Fruit fly (Drosophila melanogaster) whole organism, wandering third instar larva: ENCODE measurements around the gene CG13674.

Source experiments
- Abd-B ChIP-seq: fragments of >200 bp; optimal IDR thresholded peaks from 2 replicates; lab custom pipeline; 2017; ENCODE audit warnings: missing biosample characterization, missing genetic modification characterization
- CG32264 ChIP-seq: fragments of 200-800 bp; sonication (Bioruptor generic); optimal IDR thresholded peaks from 2 replicates; lab custom pipeline; 2016; ENCODE audit warnings: missing biosample characterization, missing genetic modification characterization
- CG9705 ChIP-seq: fragments of 200-800 bp; sonication (Bioruptor generic); optimal IDR thresholded peaks from 2 replicates; lab custom pipeline; 2018; ENCODE audit warnings: missing biosample characterization, mild to moderate bottlenecking, missing genetic modification characterization
- CrebA ChIP-seq: fragments of 200-800 bp; sonication (Bioruptor generic); optimal IDR thresholded peaks from 2 replicates; lab custom pipeline; 2016; ENCODE audit warnings: missing biosample characterization, mild to moderate bottlenecking, missing genetic modification characterization, borderline replicate concordance
- Dfd ChIP-seq: fragments of >200 bp; optimal IDR thresholded peaks from 2 replicates; lab custom pipeline; 2017; ENCODE audit warnings: missing biosample characterization, missing genetic modification characterization
- Dif ChIP-seq: fragments of 200-275, 200-300 bp; sonication (Bioruptor generic); optimal IDR thresholded peaks from 2 replicates; lab custom pipeline; 2018; ENCODE audit warnings: missing biosample characterization, missing genetic modification characterization; ENCODE audit not compliant: partially characterized antibody
- GATAd ChIP-seq: sonication (Bioruptor generic); optimal IDR thresholded peaks from 2 replicates; lab custom pipeline; 2016; ENCODE audit warnings: missing biosample characterization, missing genetic modification characterization
- HLH106 ChIP-seq: fragments of 200-800 bp; optimal IDR thresholded peaks from 3 replicates; lab custom pipeline; 2019; ENCODE audit warnings: missing biosample characterization, mild to moderate bottlenecking, missing genetic modification characterization, moderate library complexity
- Hnf4 ChIP-seq: fragments of 200-800 bp; sonication (Bioruptor generic); optimal IDR thresholded peaks from 2 replicates; lab custom pipeline; 2016; ENCODE audit warnings: missing biosample characterization, mild to moderate bottlenecking, missing genetic modification characterization
- Hr78 ChIP-seq: fragments of >200 bp; optimal IDR thresholded peaks from 2 replicates; lab custom pipeline; 2017; ENCODE audit warnings: missing biosample characterization, missing genetic modification characterization
- Hr83 ChIP-seq: fragments of 200-300 bp; sonication (Bioruptor generic); optimal IDR thresholded peaks from 2 replicates; lab custom pipeline; 2016; ENCODE audit warnings: missing biosample characterization, mild to moderate bottlenecking, missing genetic modification characterization, moderate library complexity; ENCODE audit not compliant: poor library complexity, severe bottlenecking
- Jra ChIP-seq: sonication (Bioruptor generic); optimal IDR thresholded peaks from 2 replicates; lab custom pipeline; 2016; ENCODE audit warnings: missing biosample characterization, missing genetic modification characterization
- Mio ChIP-seq: sonication (Bioruptor generic); optimal IDR thresholded peaks from 2 replicates; lab custom pipeline; 2016; ENCODE audit warnings: missing biosample characterization, missing genetic modification characterization
- Myc ChIP-seq: fragments of >200 bp; optimal IDR thresholded peaks from 2 replicates; lab custom pipeline; 2017
- N ChIP-seq: fragments of >200 bp; optimal IDR thresholded peaks from 2 replicates; lab custom pipeline; 2018; ENCODE audit warnings: missing biosample characterization, missing external identifiers, missing genetic modification characterization
- OdsH ChIP-seq: fragments of 200-800 bp; sonication (Bioruptor generic); optimal IDR thresholded peaks from 2 replicates; lab custom pipeline; 2016; ENCODE audit warnings: missing biosample characterization, mild to moderate bottlenecking, missing genetic modification characterization
- Rel ChIP-seq, 2 experiments: fragments of 200-800 bp; sonication (Bioruptor generic) in 1 of 2; optimal IDR thresholded peaks; 2 replicates in 1 of 2; 3 replicates in 1 of 2; lab custom pipeline; 2016 to 2019; ENCODE audit warnings: mild to moderate bottlenecking in 2 of 2, missing biosample characterization in 2 of 2, missing genetic modification characterization in 2 of 2, moderate library complexity in 1 of 2
- Sp1 ChIP-seq: fragments of 200-800 bp; sonication (Bioruptor generic); optimal IDR thresholded peaks from 3 replicates; lab custom pipeline; 2019; ENCODE audit warnings: missing biosample characterization, mild to moderate bottlenecking, missing genetic modification characterization, moderate library complexity
- Vsx2 ChIP-seq: fragments of 200-300, 225-300 bp; sonication (Bioruptor generic); optimal IDR thresholded peaks from 2 replicates; lab custom pipeline; 2018; ENCODE audit warnings: missing biosample characterization, missing genetic modification characterization; ENCODE audit not compliant: partially characterized antibody
- br ChIP-seq: fragments of 200-800 bp; sonication (Bioruptor generic); optimal IDR thresholded peaks from 2 replicates; lab custom pipeline; 2016; ENCODE audit warnings: missing biosample characterization, missing genetic modification characterization
- brk ChIP-seq: fragments of 200-800 bp; sonication (Bioruptor generic); optimal IDR thresholded peaks from 2 replicates; lab custom pipeline; 2016; ENCODE audit warnings: missing biosample characterization, mild to moderate bottlenecking, missing genetic modification characterization
- dl ChIP-seq, 2 experiments: fragments of 175-275, 200-275 bp in 1 of 2; fragments of 200-275 bp in 1 of 2; sonication (Bioruptor generic); optimal IDR thresholded peaks; lab custom pipeline; 2018; ENCODE audit warnings: mild to moderate bottlenecking in 2 of 2, missing biosample characterization in 2 of 2, missing genetic modification characterization in 2 of 2, moderate library complexity in 2 of 2; ENCODE audit not compliant: partially characterized antibody in 2 of 2, insufficient read depth in 1 of 2
- dmrt93B ChIP-seq: fragments of 200-800 bp; sonication (Bioruptor generic); optimal IDR thresholded peaks from 2 replicates; lab custom pipeline; 2018; ENCODE audit warnings: missing biosample characterization, mild to moderate bottlenecking, missing genetic modification characterization
- dsf ChIP-seq: sonication (Bioruptor generic); optimal IDR thresholded peaks from 2 replicates; lab custom pipeline; 2016; ENCODE audit warnings: missing biosample characterization, missing genetic modification characterization, borderline replicate concordance
- ey ChIP-seq: fragments of 200-800 bp; sonication (Bioruptor generic); optimal IDR thresholded peaks from 2 replicates; lab custom pipeline; 2016; ENCODE audit warnings: missing biosample characterization, missing genetic modification characterization
- foxo ChIP-seq, 2 experiments: fragments of 200-800 bp; sonication (Bioruptor generic); optimal IDR thresholded peaks; 2 replicates in 1 of 2; 3 replicates in 1 of 2; lab custom pipeline; 2016 to 2017; ENCODE audit warnings: missing biosample characterization in 2 of 2, missing genetic modification characterization in 2 of 2
- fru ChIP-seq: fragments of 200-800 bp; sonication (Bioruptor generic); optimal IDR thresholded peaks from 3 replicates; lab custom pipeline; 2016; ENCODE audit warnings: missing biosample characterization, mild to moderate bottlenecking, missing genetic modification characterization
- h ChIP-seq: fragments of 200-800 bp; sonication (Bioruptor generic); optimal IDR thresholded peaks from 3 replicates; lab custom pipeline; 2016; ENCODE audit warnings: missing biosample characterization, mild to moderate bottlenecking, missing genetic modification characterization
- jim ChIP-seq: fragments of 175-275, 200-325 bp; sonication (Bioruptor generic); optimal IDR thresholded peaks from 2 replicates; lab custom pipeline; 2016; ENCODE audit warnings: missing biosample characterization, mild to moderate bottlenecking, missing genetic modification characterization
- lola ChIP-seq: fragments of >200 bp; optimal IDR thresholded peaks from 2 replicates; lab custom pipeline; 2017; ENCODE audit warnings: missing biosample characterization, missing genetic modification characterization
- pan ChIP-seq: fragments of >200 bp; optimal IDR thresholded peaks from 2 replicates; lab custom pipeline; 2017
- psq ChIP-seq: fragments of 200-800 bp; sonication (Bioruptor generic); optimal IDR thresholded peaks from 3 replicates; lab custom pipeline; 2017; ENCODE audit warnings: missing biosample characterization, mild to moderate bottlenecking, missing genetic modification characterization, moderate library complexity
- rgr ChIP-seq: fragments of 200-800 bp; sonication (Bioruptor generic); optimal IDR thresholded peaks from 3 replicates; lab custom pipeline; 2016; ENCODE audit warnings: missing biosample characterization, mild to moderate bottlenecking, missing genetic modification characterization
- sage ChIP-seq: fragments of 200-800 bp; sonication (Bioruptor generic); optimal IDR thresholded peaks from 2 replicates; lab custom pipeline; 2016; ENCODE audit warnings: missing biosample characterization, mild to moderate bottlenecking, missing genetic modification characterization
- sv ChIP-seq: fragments of 200-800 bp; sonication (Bioruptor generic); optimal IDR thresholded peaks from 3 replicates; lab custom pipeline; 2016; ENCODE audit warnings: missing biosample characterization, missing genetic modification characterization
- tai ChIP-seq: sonication (Bioruptor generic); optimal IDR thresholded peaks from 2 replicates; lab custom pipeline; 2016; ENCODE audit warnings: missing biosample characterization, missing genetic modification characterization
- usp ChIP-seq: fragments of >200 bp; optimal IDR thresholded peaks from 2 replicates; lab custom pipeline; 2017; ENCODE audit warnings: missing biosample characterization, missing genetic modification characterization
- woc ChIP-seq: sonication (Bioruptor generic); optimal IDR thresholded peaks from 2 replicates; lab custom pipeline; 2016; ENCODE audit warnings: missing biosample characterization, mild to moderate bottlenecking, missing genetic modification characterization

The CG13674 gene

DNA sequence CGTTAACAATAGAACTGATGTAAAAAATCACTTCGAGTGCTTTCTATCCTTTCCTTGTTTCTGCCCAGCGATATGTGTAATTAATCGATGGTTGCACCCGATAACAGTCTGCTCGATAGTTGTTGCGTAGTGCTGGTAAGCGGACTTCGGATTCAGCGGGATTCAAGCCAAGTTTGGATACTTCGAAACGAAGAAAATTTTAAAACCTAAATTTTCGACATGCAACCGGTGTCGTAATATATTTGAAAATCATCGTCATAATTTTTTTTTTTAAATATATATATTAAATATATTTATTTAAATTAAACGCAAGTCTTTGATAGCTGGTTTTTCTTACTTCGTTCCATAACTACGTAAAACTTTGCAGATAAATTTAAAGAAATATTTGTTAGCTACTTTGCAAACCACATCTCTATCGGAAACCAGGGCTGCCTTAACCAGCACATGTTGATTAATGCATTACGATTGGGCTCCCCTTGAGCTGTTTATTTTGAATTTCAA, 21.0 kb downstream of the CG13674 start, which contains the start of the genes UbcE2M and Dhps:
UbcE2M (minus strand) TSS at position 209 of the 501 bp plus-strand sequence.
Dhps (plus strand) TSS at position 429 of the 501 bp plus-strand sequence.
- TF ChIP-seq GATAd (GFP tag; lab: Kevin White, UChicago), result peak; percentile 0
- peak; percentile 78 for TF ChIP-seq psq (GFP tag; lab: Kevin White, UChicago)
- peak; percentile 72 for TF ChIP-seq rgr
- TF ChIP-seq dmrt93B (GFP tag; lab: Kevin White, UChicago), result peak; percentile 86
- no peak for TF ChIP-seq CG32264 (GFP tag; lab: Kevin White, UChicago)
- TF ChIP-seq ey, result peak; percentile 54
- no peak for TF ChIP-seq jim (GFP tag; lab: Kevin White, UChicago)
- TF ChIP-seq CG9705 (GFP tag; lab: Kevin White, UChicago), result peak; percentile 67
- TF ChIP-seq woc (GFP tag; lab: Kevin White, UChicago), result peak; percentile 46
- peak in 1 of 2 experiments; percentile 77 for TF ChIP-seq foxo (GFP tag; optimal IDR thresholded peaks at IDR 0.05; lab: Kevin White, UChicago)
- no peak for TF ChIP-seq usp (GFP tag; lab: Kevin White, UChicago)
- peak; percentile 42 for TF ChIP-seq br (GFP tag; lab: Kevin White, UChicago)
- TF ChIP-seq Myc (lab: Kevin White, UChicago), result peak; percentile 90
- no peak for TF ChIP-seq Jra
- TF ChIP-seq fru (GFP tag; lab: Kevin White, UChicago), result no peak
- TF ChIP-seq Dfd (GFP tag; lab: Kevin White, UChicago), result no peak
- no peak for TF ChIP-seq Abd-B
- no peak for TF ChIP-seq Dif
- TF ChIP-seq tai (GFP tag; lab: Kevin White, UChicago), result no peak
- no peak for TF ChIP-seq CrebA
- TF ChIP-seq Hnf4 (GFP tag; lab: Kevin White, UChicago), result no peak
- TF ChIP-seq brk, result no peak
- peak; percentile 40 for TF ChIP-seq Hr83 (GFP tag; lab: Kevin White, UChicago)
- peak; percentile 68 for TF ChIP-seq h (GFP tag; lab: Kevin White, UChicago)
- TF ChIP-seq dsf (GFP tag; lab: Kevin White, UChicago), result no peak
- TF ChIP-seq dl (GFP tag; optimal IDR thresholded peaks at IDR 0.05; lab: Kevin White, UChicago; ENCODE audit: insufficient read depth in 1 of 2, partially characterized antibody in 2 of 2), result no peak
- no peak for TF ChIP-seq Hr78
- TF ChIP-seq Rel (GFP tag; optimal IDR thresholded peaks at IDR 0.05; lab: Kevin White, UChicago), result no peak
- no peak for TF ChIP-seq Rel (tag; optimal IDR thresholded peaks at IDR 0.05; lab: Kevin White, UChicago)
- TF ChIP-seq Mio (GFP tag; lab: Kevin White, UChicago), result no peak
- TF ChIP-seq pan (lab: Kevin White, UChicago), result no peak
- TF ChIP-seq Vsx2 (GFP tag; lab: Kevin White, UChicago), result no peak
- TF ChIP-seq OdsH (GFP tag; lab: Kevin White, UChicago), result peak; percentile 61
- no peak for TF ChIP-seq lola
- TF ChIP-seq Sp1, result peak; percentile 76
- no peak for TF ChIP-seq sv (GFP tag; lab: Kevin White, UChicago)
- TF ChIP-seq HLH106 (tag; lab: Kevin White, UChicago), result peak; percentile 79
- TF ChIP-seq sage (GFP tag; lab: Kevin White, UChicago), result no peak
- no peak for TF ChIP-seq N (GFP tag; lab: Kevin White, UChicago)

DNA sequence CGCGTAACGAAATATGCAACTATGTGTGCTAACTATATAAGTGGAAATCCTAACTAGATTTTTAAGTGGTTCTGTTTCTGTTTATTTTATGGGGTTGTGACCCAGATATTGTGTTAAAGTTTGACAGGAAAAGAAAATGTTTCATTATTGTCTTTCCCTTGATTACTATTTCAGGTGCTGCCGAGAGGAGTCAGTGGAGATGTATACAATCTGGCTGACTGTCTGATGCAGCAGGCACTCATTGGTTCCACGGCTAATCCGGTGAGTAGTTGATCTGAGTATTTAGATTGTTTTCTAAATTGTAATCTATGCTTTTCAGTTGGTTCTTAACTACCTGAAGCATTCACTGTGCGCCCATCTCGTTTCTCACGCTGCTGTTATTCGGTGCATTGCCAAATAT, 25.8 kb downstream of the CG13674 start, which contains the start of gene CG7387:
CG7387 (minus strand) TSS at position 101 of the 400 bp plus-strand sequence.
- TF ChIP-seq br (GFP tag; lab: Kevin White, UChicago) (no peak), woc (GFP tag; lab: Kevin White, UChicago) (no peak)
- TF ChIP-seq, all 38 proteins: peak for 0
